Worm (Caenorhabditis elegans): ENCODE data around the gene M163.11.

The M163.11 gene

ce11 chrX:14470687-14471086 lies 8.5 kb upstream of the M163.11 start, which contains the start of gene M163.10:
Gene M163.10, plus strand, starts transcription at chrX:14470987.
- TF ChIP-seq nhr-41 (GFP tag; IDR thresholded peaks at IDR 0.05) (no peak), F37D6.2 (tag; optimal IDR thresholded peaks at IDR 0.05) (no peak), nhr-48 (tag; optimal IDR thresholded peaks at IDR 0.05) (no peak), hif-1 (tag; optimal IDR thresholded peaks at IDR 0.05) (no peak), unc-39 (tag; optimal IDR thresholded peaks at IDR 0.05) (no peak), lin-13 (GFP tag; optimal IDR thresholded peaks at IDR 0.05) (no peak), lin-38 (GFP tag; IDR thresholded peaks at IDR 0.05) (no peak), mep-1 (tag; optimal IDR thresholded peaks at IDR 0.05) (no peak)

DNA sequence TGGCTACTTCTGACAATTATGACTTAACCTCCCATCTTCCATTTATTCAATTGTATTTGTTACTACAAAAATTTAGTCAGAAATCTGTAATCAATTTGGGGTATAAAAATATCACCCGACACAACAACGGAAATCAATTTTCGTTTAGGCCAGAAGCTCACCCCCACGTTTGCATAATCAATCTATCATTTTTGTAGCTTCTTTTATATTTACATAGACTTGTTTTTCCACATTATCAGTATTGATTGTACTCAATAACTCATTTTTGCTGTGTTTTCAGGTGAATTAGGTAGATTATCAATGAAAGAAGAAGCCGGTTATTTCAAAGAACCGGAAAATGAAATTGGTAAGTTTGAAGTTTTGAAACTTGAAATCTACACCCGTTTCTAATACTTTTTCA lies 5.4 kb upstream of the M163.11 start, which contains the start of gene M163.5:
Gene M163.5, plus strand, starts transcription at position 301 of the 400 bp plus-strand sequence.
- TF ChIP-seq ztf-11 (tag; optimal IDR thresholded peaks at IDR 0.05) (no peak), nhr-77 (tag; optimal IDR thresholded peaks at IDR 0.05) (no peak), ceh-32 (tag; optimal IDR thresholded peaks at IDR 0.05; ENCODE audit: poor library complexity) (no peak), lin-13 (GFP tag; optimal IDR thresholded peaks at IDR 0.05) (no peak), R02D3.7 (tag; optimal IDR thresholded peaks at IDR 0.05) (no peak), ctbp-1 (GFP tag; IDR thresholded peaks at IDR 0.05) (no peak), zfp-3 (GFP tag; conservative IDR thresholded peaks at IDR 0.05) (no peak), jun-1 (tag; optimal IDR thresholded peaks at IDR 0.05) (no peak), F44E2.7 (GFP tag; IDR thresholded peaks at IDR 0.05) (no peak), unc-39 (tag; optimal IDR thresholded peaks at IDR 0.05) (no peak), T20F7.1 (GFP tag; optimal IDR thresholded peaks at IDR 0.05) (no peak), vab-7 (GFP tag; IDR thresholded peaks at IDR 0.05) (no peak), snpc-4 (tag; optimal IDR thresholded peaks at IDR 0.05) (no peak), ZK337.2 (GFP tag; IDR thresholded peaks at IDR 0.05) (no peak), D1046.2 (GFP tag; IDR thresholded peaks at IDR 0.05) (no peak), mxl-3 (GFP tag; optimal IDR thresholded peaks at IDR 0.05) (no peak), nhr-102 (tag; optimal IDR thresholded peaks at IDR 0.05) (no peak), rbr-2 (tag; optimal IDR thresholded peaks at IDR 0.05) (no peak), aly-2 (tag; optimal IDR thresholded peaks at IDR 0.05) (no peak), daf-8 (GFP tag; IDR thresholded peaks at IDR 0.05) (no peak)

ce11 chrX:14476625-14477257 lies 2.4 kb upstream of the M163.11 start:
- peak; percentile 63 for TF ChIP-seq nhr-111 (GFP tag; optimal IDR thresholded peaks at IDR 0.05)
- 0 out of 2 replicates have a peak, but pooled peaks have one; percentile 12 for TF ChIP-seq F44E2.7 (GFP tag; IDR thresholded peaks at IDR 0.05)
- no peak for TF ChIP-seq skn-1 (tag; optimal IDR thresholded peaks at IDR 0.05)
- TF ChIP-seq rbr-2 (tag; optimal IDR thresholded peaks at IDR 0.05): peak; percentile 59
- no peak for TF ChIP-seq unc-62 (GFP tag; optimal IDR thresholded peaks at IDR 0.05 in 1 of 2)
- no peak for TF ChIP-seq unc-62 (tag; optimal IDR thresholded peaks at IDR 0.05)
- no peak for TF ChIP-seq mep-1 (tag; optimal IDR thresholded peaks at IDR 0.05)
- no peak for TF ChIP-seq madf-5 (GFP tag; IDR thresholded peaks at IDR 0.05)
- TF ChIP-seq F49E8.2 (tag; optimal IDR thresholded peaks at IDR 0.05; ENCODE audit: borderline replicate concordance): no peak
- no peak for TF ChIP-seq nhr-6 (tag; optimal IDR thresholded peaks at IDR 0.05)
- peak; percentile 68; the same call in 1 of the 2 replicates for TF ChIP-seq lim-7 (GFP tag; IDR thresholded peaks at IDR 0.05)
- TF ChIP-seq lin-15B (tag; optimal IDR thresholded peaks at IDR 0.05): no peak
- peak; percentile 66 for TF ChIP-seq madf-9 (GFP tag; conservative IDR thresholded peaks at IDR 0.05)
- TF ChIP-seq hmg-1.1 (GFP tag; IDR thresholded peaks at IDR 0.05): no peak
- TF ChIP-seq nhr-10 (tag; optimal IDR thresholded peaks at IDR 0.05): no peak
- TF ChIP-seq ZK337.2 (GFP tag; IDR thresholded peaks at IDR 0.05): peak; percentile 49; the same call in 1 of the 2 replicates
- no peak for TF ChIP-seq dve-1 (tag; optimal IDR thresholded peaks at IDR 0.05; ENCODE audit: insufficient read depth)
- TF ChIP-seq F37D6.2 (tag; optimal IDR thresholded peaks at IDR 0.05): no peak
- no peak for TF ChIP-seq hlh-11 (tag; optimal IDR thresholded peaks at IDR 0.05)
- TF ChIP-seq nhr-102 (tag; optimal IDR thresholded peaks at IDR 0.05): no peak
- no peak for TF ChIP-seq saeg-2 (GFP tag; IDR thresholded peaks at IDR 0.05)
- no peak for TF ChIP-seq nhr-77 (tag; optimal IDR thresholded peaks at IDR 0.05)
- 0 out of 2 replicates have a peak, but pooled peaks have one; percentile 44 for TF ChIP-seq lin-29 (GFP tag; IDR thresholded peaks at IDR 0.05)
- no peak for TF ChIP-seq attf-4 (tag; optimal IDR thresholded peaks at IDR 0.05)
- TF ChIP-seq lin-1 (GFP tag; IDR thresholded peaks at IDR 0.05): no peak
- TF ChIP-seq aly-2 (tag; optimal IDR thresholded peaks at IDR 0.05): no peak
- no peak for TF ChIP-seq snpc-1.2 (GFP tag; IDR thresholded peaks at IDR 0.05)
- no peak for TF ChIP-seq zip-11 (GFP tag; IDR thresholded peaks at IDR 0.05)
- TF ChIP-seq lin-38 (GFP tag; IDR thresholded peaks at IDR 0.05): no peak; the same call in 1 of the 2 replicates

Measured in whole organism, L4 larva.